Fruit fly (Drosophila melanogaster) Kc167 (cell line): Measurements from ENCODE around the gene CG6865.

Experiments
- Myc ChIP-seq: fragments of >200 bp; optimal IDR thresholded peaks from 2 replicates; lab custom pipeline; 2017; ENCODE audit warnings: missing external identifiers
- h ChIP-seq: fragments of >200 bp; optimal IDR thresholded peaks from 3 replicates; lab custom pipeline; 2018; ENCODE audit warnings: missing external identifiers
- insv ChIP-seq: fragments of >200 bp; optimal IDR thresholded peaks from 3 replicates; lab custom pipeline; 2018; ENCODE audit warnings: missing external identifiers
- psq ChIP-seq: fragments of >200 bp; optimal IDR thresholded peaks from 2 replicates; lab custom pipeline; 2017; ENCODE audit warnings: missing external identifiers
- ttk ChIP-seq: sonication (Bioruptor generic); optimal IDR thresholded peaks from 2 replicates; lab custom pipeline; 2017; ENCODE audit warnings: missing external identifiers

dm6 chr3L:18832195-18832594 lies 31.3 kb upstream of the CG6865 start:
- TF ChIP-seq h (no peak), insv (lab: Kevin White, UChicago) (no peak), psq (no peak), ttk (no peak), Myc (lab: Kevin White, UChicago) (no peak)
